Fruit fly (Drosophila melanogaster) whole organism, embryonic: ENCODE data around the gene Nos.

Experiments used
- Awh ChIP-seq: fragments of 200-800 bp; sonication (Bioruptor generic); IDR thresholded peaks from 2 replicates; pipeline ENCODE4, ENCODE4 v1.3.6; 2022; ENCODE audit warnings: missing biosample characterization, missing genetic modification characterization
- CG11398 ChIP-seq: fragments of 200-800 bp; sonication (Bioruptor generic); optimal IDR thresholded peaks from 2 replicates; lab custom pipeline; 2016; ENCODE audit warnings: missing biosample characterization, missing genetic modification characterization
- CG11560 ChIP-seq: fragments of 200-800 bp; sonication (Bioruptor generic); IDR thresholded peaks from 3 replicates; pipeline ENCODE4 v1.3.6; 2022; ENCODE audit warnings: missing biosample characterization, missing genetic modification characterization
- CG11696 ChIP-seq: fragments of 200-800 bp; sonication (Bioruptor generic); IDR thresholded peaks from 2 replicates; pipeline ENCODE4 v1.3.6; 2022; ENCODE audit warnings: missing biosample characterization, missing genetic modification characterization
- CG14014 ChIP-seq: fragments of 200-800 bp; sonication (Bioruptor generic); IDR thresholded peaks from 2 replicates; pipeline ENCODE4 v1.3.6; 2022; ENCODE audit warnings: missing biosample characterization, missing genetic modification characterization
- CG14860 ChIP-seq: fragments of 200-800 bp; sonication (Bioruptor generic); IDR thresholded peaks from 3 replicates; pipeline ENCODE4 v1.3.6; 2022; ENCODE audit warnings: missing biosample characterization, missing genetic modification characterization; ENCODE audit not compliant: partially characterized antibody
- CG15269 ChIP-seq: fragments of 200-800 bp; sonication (Bioruptor generic); optimal IDR thresholded peaks from 2 replicates; lab custom pipeline; 2018; ENCODE audit warnings: missing biosample characterization, mild to moderate bottlenecking, missing genetic modification characterization, moderate library complexity
- CG17829 ChIP-seq: fragments of 200-800 bp; optimal IDR thresholded peaks from 2 replicates; lab custom pipeline; 2019; ENCODE audit warnings: missing biosample characterization, mild to moderate bottlenecking, missing genetic modification characterization, moderate library complexity
- CG18262 ChIP-seq: fragments of 200-800 bp; optimal IDR thresholded peaks from 3 replicates; lab custom pipeline; 2019; ENCODE audit warnings: missing biosample characterization, mild to moderate bottlenecking, missing genetic modification characterization, moderate library complexity
- CG18619 ChIP-seq: fragments of 200-800 bp; sonication (Bioruptor generic); optimal IDR thresholded peaks from 3 replicates; lab custom pipeline; 2017; ENCODE audit warnings: missing biosample characterization, mild to moderate bottlenecking, missing genetic modification characterization
- CG3065 ChIP-seq: fragments of 200-800 bp; sonication (Bioruptor generic); optimal IDR thresholded peaks from 2 replicates; lab custom pipeline; 2016; ENCODE audit warnings: missing biosample characterization, missing genetic modification characterization
- CG32767 ChIP-seq: fragments of 200-800 bp; sonication (Bioruptor generic); IDR thresholded peaks from 2 replicates; pipeline ENCODE4 v1.3.6; 2022; ENCODE audit warnings: missing biosample characterization, missing genetic modification characterization
- CG33557 ChIP-seq: fragments of 200-800 bp; sonication (Bioruptor generic); optimal IDR thresholded peaks from 2 replicates; lab custom pipeline; 2019; ENCODE audit warnings: missing biosample characterization, mild to moderate bottlenecking, missing genetic modification characterization, moderate library complexity
- CG4730 ChIP-seq: fragments of 200-800 bp; sonication (Bioruptor generic); IDR thresholded peaks from 2 replicates; pipeline ENCODE4 v1.3.6; 2022; ENCODE audit warnings: missing biosample characterization, missing genetic modification characterization
- CG6175 ChIP-seq: fragments of 200-800 bp; sonication (Bioruptor generic); IDR thresholded peaks from 3 replicates; pipeline ENCODE4 v1.3.6; 2022; ENCODE audit warnings: missing biosample characterization, missing genetic modification characterization
- CG6654 ChIP-seq: fragments of 200-800 bp; sonication (Bioruptor generic); optimal IDR thresholded peaks from 2 replicates; lab custom pipeline; 2017; ENCODE audit warnings: missing biosample characterization, mild to moderate bottlenecking, missing genetic modification characterization
- CG6854 ChIP-seq: fragments of 200-800 bp; sonication (Bioruptor generic); optimal IDR thresholded peaks from 3 replicates; lab custom pipeline; 2017; ENCODE audit warnings: missing biosample characterization, mild to moderate bottlenecking, missing genetic modification characterization
- CG8089 ChIP-seq: fragments of 200-800 bp; sonication (Bioruptor generic); optimal IDR thresholded peaks from 3 replicates; lab custom pipeline; 2016; ENCODE audit warnings: missing biosample characterization, missing genetic modification characterization
- CG8478 ChIP-seq: fragments of >200 bp; optimal IDR thresholded peaks from 2 replicates; lab custom pipeline; 2018
- Dfd ChIP-seq, 2 experiments: fragments of >200 bp; optimal IDR thresholded peaks; 2 replicates each; lab custom pipeline; 2017; ENCODE audit warnings: missing biosample characterization in 2 of 2, missing genetic modification characterization in 2 of 2
- Ets65A ChIP-seq: fragments of 200-800 bp; sonication (Bioruptor generic); peaks from one replicate; lab custom pipeline; 2016; ENCODE audit warnings: missing biosample characterization, missing genetic modification characterization
- Hmr ChIP-seq: fragments of 200-800 bp; sonication (Bioruptor generic); optimal IDR thresholded peaks from 3 replicates; lab custom pipeline; 2017; ENCODE audit warnings: mild to moderate bottlenecking, missing biosample characterization, missing genetic modification reagents, missing genetic modification characterization
- Jarid2 ChIP-seq: fragments of 200-800 bp; sonication (Bioruptor generic); optimal IDR thresholded peaks from 3 replicates; lab custom pipeline; 2017; ENCODE audit warnings: mild to moderate bottlenecking, missing biosample characterization, missing genetic modification reagents, missing genetic modification characterization
- Lhr ChIP-seq: fragments of 200-800 bp; sonication (Bioruptor generic); optimal IDR thresholded peaks from 3 replicates; lab custom pipeline; 2017; ENCODE audit warnings: mild to moderate bottlenecking, missing biosample characterization, missing genetic modification reagents, missing genetic modification characterization
- Mes4 ChIP-seq: fragments of 200-800 bp; sonication (Bioruptor generic); optimal IDR thresholded peaks from 2 replicates; lab custom pipeline; 2016; ENCODE audit warnings: missing biosample characterization, missing genetic modification characterization
- Oaz ChIP-seq: fragments of 200-800 bp; sonication (Bioruptor generic); IDR thresholded peaks from 2 replicates; pipeline ENCODE4 v1.3.6; 2022; ENCODE audit warnings: missing biosample characterization, missing genetic modification characterization
- PHDP ChIP-seq: fragments of 200-800 bp; sonication (Bioruptor generic); optimal IDR thresholded peaks from 3 replicates; lab custom pipeline; 2018; ENCODE audit warnings: missing biosample characterization, mild to moderate bottlenecking, missing genetic modification characterization, moderate library complexity
- Sox100B ChIP-seq: fragments of 200-800 bp; sonication (Bioruptor generic); optimal IDR thresholded peaks from 3 replicates; lab custom pipeline; 2018; ENCODE audit warnings: missing biosample characterization, mild to moderate bottlenecking, missing genetic modification characterization
- Taf1 ChIP-seq: fragments of 200-800 bp; sonication (Bioruptor generic); IDR thresholded peaks from 2 replicates; pipeline ENCODE4 v1.3.6; 2022; ENCODE audit warnings: missing biosample characterization, missing genetic modification characterization
- YL-1 ChIP-seq: fragments of 200-800 bp; sonication (Bioruptor generic); optimal IDR thresholded peaks from 3 replicates; lab custom pipeline; 2017; ENCODE audit warnings: missing biosample characterization, mild to moderate bottlenecking, missing genetic modification characterization
- al ChIP-seq: fragments of 200-800 bp; sonication (Bioruptor generic); IDR thresholded peaks from 2 replicates; pipeline ENCODE4 v1.3.6; 2022; ENCODE audit warnings: missing biosample characterization, missing genetic modification characterization
- amos ChIP-seq: fragments of 200-800 bp; sonication (Bioruptor generic); IDR thresholded peaks from 2 replicates; pipeline ENCODE4 v1.3.6; 2022; ENCODE audit warnings: missing biosample characterization, missing genetic modification characterization; ENCODE audit not compliant: partially characterized antibody
- dati ChIP-seq: fragments of 200-800 bp; sonication (Bioruptor generic); IDR thresholded peaks from 2 replicates; pipeline ENCODE4 v1.3.6; 2022; ENCODE audit warnings: missing biosample characterization, missing genetic modification characterization
- dmrt11E ChIP-seq: fragments of 200-800 bp; sonication (Bioruptor generic); optimal IDR thresholded peaks from 3 replicates; lab custom pipeline; 2018; ENCODE audit warnings: missing biosample characterization, mild to moderate bottlenecking, missing genetic modification characterization, moderate library complexity
- jigr1 ChIP-seq: fragments of 200-800 bp; sonication (Bioruptor generic); IDR thresholded peaks from 3 replicates; pipeline ENCODE4 v1.3.6; 2022; ENCODE audit warnings: missing biosample characterization, missing genetic modification characterization
- kah ChIP-seq: fragments of 200-800 bp; sonication (Bioruptor generic); optimal IDR thresholded peaks from 2 replicates; lab custom pipeline; 2018; ENCODE audit warnings: missing biosample characterization, mild to moderate bottlenecking, missing genetic modification characterization
- mirr ChIP-seq: fragments of 200-800 bp; sonication (Bioruptor generic); optimal IDR thresholded peaks from 3 replicates; lab custom pipeline; 2018; ENCODE audit warnings: missing biosample characterization, mild to moderate bottlenecking, missing genetic modification characterization
- pzg ChIP-seq: fragments of 200-800 bp; sonication (Bioruptor generic); optimal IDR thresholded peaks from 3 replicates; lab custom pipeline; 2018; ENCODE audit warnings: missing biosample characterization, mild to moderate bottlenecking, missing genetic modification characterization, moderate library complexity
- schlank ChIP-seq: fragments of 200-800 bp; sonication (Bioruptor generic); optimal IDR thresholded peaks from 2 replicates; lab custom pipeline; 2018; ENCODE audit warnings: missing biosample characterization, mild to moderate bottlenecking, missing genetic modification characterization
- scrt ChIP-seq: fragments of 200-800 bp; sonication (Bioruptor generic); optimal IDR thresholded peaks from 2 replicates; lab custom pipeline; 2018; ENCODE audit warnings: missing biosample characterization, mild to moderate bottlenecking, missing genetic modification characterization, moderate library complexity
- seq ChIP-seq: fragments of 200-800 bp; sonication (Bioruptor generic); IDR thresholded peaks from 2 replicates; pipeline ENCODE4 v1.3.6; 2022; ENCODE audit warnings: missing biosample characterization, missing genetic modification characterization
- sima ChIP-seq: fragments of 200-800 bp; sonication (Bioruptor generic); optimal IDR thresholded peaks from 2 replicates; lab custom pipeline; 2016; ENCODE audit warnings: missing biosample characterization, missing genetic modification characterization
- sug ChIP-seq: fragments of 200-800 bp; optimal IDR thresholded peaks from 2 replicates; lab custom pipeline; 2019; ENCODE audit warnings: missing biosample characterization, mild to moderate bottlenecking, missing genetic modification characterization, moderate library complexity
- toy ChIP-seq: fragments of 200-800 bp; sonication (Bioruptor generic); IDR thresholded peaks from 2 replicates; pipeline ENCODE4 v1.3.6; 2022; ENCODE audit warnings: missing biosample characterization, missing genetic modification characterization
- wek ChIP-seq: fragments of 200-800 bp; sonication (Bioruptor generic); optimal IDR thresholded peaks from 3 replicates; lab custom pipeline; 2018; ENCODE audit warnings: missing biosample characterization, mild to moderate bottlenecking, missing genetic modification characterization, moderate library complexity
- zen ChIP-seq: fragments of 200-800 bp; sonication (Bioruptor generic); optimal IDR thresholded peaks from 3 replicates; lab custom pipeline; 2018; ENCODE audit warnings: missing biosample characterization, mild to moderate bottlenecking, missing genetic modification characterization, moderate library complexity

Nos gene

dm6 chr2L:10837491-10837890 lies at the start of gene Nos:
TSS of gene Nos (minus strand) at chr2L:10837511.
- TF ChIP-seq scrt (GFP tag; lab: Kevin White, UChicago) = peak; percentile 95
- peak; percentile 11 for TF ChIP-seq pzg (GFP tag; lab: Kevin White, UChicago)
- no peak for TF ChIP-seq kah

dm6 chr2L:10869867-10870266 lies 32.6 kb upstream of the Nos start, which contains the start of gene CG12517:
TSS of gene CG12517 (plus strand) at chr2L:10870167.
- TF ChIP-seq PHDP (tag; lab: Kevin White, UChicago) (no peak), Hmr (GFP tag; lab: Kevin White, UChicago) (no peak), YL-1 (GFP tag; lab: Kevin White, UChicago) (no peak), CG32767 (GFP tag; lab: Robert Waterston, UW) (no peak), CG8478 (lab: Kevin White, UChicago) (no peak), dati (GFP tag; lab: Robert Waterston, UW) (no peak)

dm6 chr2L:10858064-10859047 lies 21.0 kb upstream of the Nos start, which contains the start of the genes aurB and Stam:
TSS of gene aurB (minus strand) at chr2L:10858094.
TSS of gene Stam (plus strand) at chr2L:10858536.
- TF ChIP-seq Mes4 (GFP tag; lab: Kevin White, UChicago) (no peak), CG11696 (GFP tag; lab: Robert Waterston, UW) (no peak), CG8089 (GFP tag; lab: Kevin White, UChicago) (no peak), CG11398 (GFP tag; lab: Kevin White, UChicago) (no peak), Taf1 (GFP tag; lab: Robert Waterston, UW) (no peak), seq (GFP tag; lab: Robert Waterston, UW) (no peak), CG6654 (no peak), Awh (GFP tag; lab: Robert Waterston, UW) (0 out of 2 replicates have a peak, but pooled peaks have one; percentile 36), Lhr (GFP tag; lab: Kevin White, UChicago) (no peak), al (GFP tag; lab: Robert Waterston, UW) (peak; percentile 15; the same call in 1 of the 2 replicates), mirr (GFP tag; lab: Kevin White, UChicago) (no peak), CG33557 (GFP tag; lab: Kevin White, UChicago) (peak; percentile 24), toy (GFP tag; lab: Robert Waterston, UW) (no peak), CG3065 (GFP tag; lab: Kevin White, UChicago) (peak; percentile 9), CG14860 (GFP tag; lab: Robert Waterston, UW) (no peak), zen (tag; lab: Kevin White, UChicago) (peak; percentile 53), CG6854 (no peak), CG18262 (tag; lab: Kevin White, UChicago) (peak; percentile 69), schlank (tag; lab: Kevin White, UChicago) (no peak), CG14014 (GFP tag; lab: Robert Waterston, UW) (no peak), Jarid2 (GFP tag; lab: Kevin White, UChicago) (no peak), CG17829 (tag; lab: Kevin White, UChicago) (peak; percentile 75), CG18619 (GFP tag; lab: Kevin White, UChicago) (peak; percentile 40), Sox100B (GFP tag; lab: Kevin White, UChicago) (peak; percentile 65), sug (peak; percentile 31), wek (GFP tag; lab: Kevin White, UChicago) (peak; percentile 90), dmrt11E (tag; lab: Kevin White, UChicago) (peak; percentile 76), amos (GFP tag; lab: Robert Waterston, UW) (no peak), Ets65A (GFP tag; lab: Kevin White, UChicago) (peak; percentile 56), CG11560 (tag; lab: Robert Waterston, UW) (no peak), Oaz (GFP tag; lab: Robert Waterston, UW) (no peak), CG4730 (GFP tag; lab: Robert Waterston, UW) (no peak), Dfd (GFP tag; optimal IDR thresholded peaks at IDR 0.05; lab: Kevin White, UChicago) (no peak), sima (no peak), CG15269 (tag; lab: Kevin White, UChicago) (peak; percentile 71), jigr1 (GFP tag; lab: Robert Waterston, UW) (no peak), CG6175 (no peak)
